Fruit fly (Drosophila melanogaster) whole organism, pupa: Measurements from ENCODE around the gene CG10194.
A peak's percentile ranks its signal among the peaks of the same experiment; 100 is the strongest.

ENCODE experiments used
- CG10348 ChIP-seq: fragments of 200-800 bp; sonication (Bioruptor generic); IDR thresholded peaks from 2 replicates; pipeline ENCODE4 v1.3.6; 2022; ENCODE audit warnings: missing biosample characterization, missing genetic modification characterization
- CG12605 ChIP-seq: fragments of 200-800 bp; sonication (Bioruptor generic); IDR thresholded peaks from 2 replicates; pipeline ENCODE4 v1.3.6; 2022; ENCODE audit warnings: missing biosample characterization, missing genetic modification characterization
- CG13204 ChIP-seq: fragments of 200-800 bp; sonication (Bioruptor generic); optimal IDR thresholded peaks from 2 replicates; lab custom pipeline; 2018; ENCODE audit warnings: missing biosample characterization, mild to moderate bottlenecking, missing genetic modification characterization, moderate library complexity
- CG14655 ChIP-seq: fragments of 200-800 bp; sonication (Bioruptor generic); optimal IDR thresholded peaks from 3 replicates; lab custom pipeline; 2017; ENCODE audit warnings: mild to moderate bottlenecking, missing biosample characterization, missing genetic modification reagents, missing genetic modification characterization
- CG15710 ChIP-seq: fragments of 200-800 bp; sonication (Bioruptor generic); optimal IDR thresholded peaks from 2 replicates; lab custom pipeline; 2018; ENCODE audit warnings: missing biosample characterization, mild to moderate bottlenecking, missing genetic modification characterization, moderate library complexity
- CG17806 ChIP-seq: fragments of 200-800 bp; sonication (Bioruptor generic); optimal IDR thresholded peaks from 2 replicates; lab custom pipeline; 2018; ENCODE audit warnings: missing biosample characterization, mild to moderate bottlenecking, missing genetic modification characterization, moderate library complexity
- CG32121 ChIP-seq: fragments of 200-800 bp; sonication (Bioruptor generic); IDR thresholded peaks from 2 replicates; pipeline ENCODE4 v1.3.6; 2022; ENCODE audit warnings: missing biosample characterization, missing genetic modification characterization
- CG34367 ChIP-seq: fragments of 200-800 bp; sonication (Bioruptor generic); optimal IDR thresholded peaks from 2 replicates; lab custom pipeline; 2018; ENCODE audit warnings: missing biosample characterization, mild to moderate bottlenecking, missing genetic modification characterization
- CG4496 ChIP-seq: fragments of 200-800 bp; sonication (Bioruptor generic); IDR thresholded peaks from 3 replicates; pipeline ENCODE4 v1.3.6; 2022; ENCODE audit warnings: missing biosample characterization, missing genetic modification characterization
- CG8159 ChIP-seq: fragments of 200-800 bp; sonication (Bioruptor generic); optimal IDR thresholded peaks from 3 replicates; lab custom pipeline; 2018; ENCODE audit warnings: missing biosample characterization, mild to moderate bottlenecking, missing genetic modification characterization, moderate library complexity
- CG8301 ChIP-seq: fragments of 200-800 bp; sonication (Bioruptor generic); optimal IDR thresholded peaks from 2 replicates; lab custom pipeline; 2018; ENCODE audit warnings: missing biosample characterization, mild to moderate bottlenecking, missing genetic modification characterization
- CG9948 ChIP-seq: fragments of 200-800 bp; sonication (Bioruptor generic); optimal IDR thresholded peaks from 2 replicates; lab custom pipeline; 2018; ENCODE audit warnings: missing biosample characterization, mild to moderate bottlenecking, missing genetic modification characterization, moderate library complexity
- D1 ChIP-seq: fragments of 200-800 bp; sonication (Bioruptor generic); optimal IDR thresholded peaks from 2 replicates; lab custom pipeline; 2018; ENCODE audit warnings: missing biosample characterization, mild to moderate bottlenecking, missing genetic modification characterization, moderate library complexity
- EcR ChIP-seq: fragments of 200-800 bp; sonication (Bioruptor generic); optimal IDR thresholded peaks from 3 replicates; lab custom pipeline; 2019; ENCODE audit warnings: missing biosample characterization, missing genetic modification characterization, mild to moderate bottlenecking, moderate library complexity, missing genetic modification reagents
- Ets98B ChIP-seq: fragments of 200-800 bp; sonication (Bioruptor generic); IDR thresholded peaks from 2 replicates; pipeline ENCODE4 v1.3.6; 2022; ENCODE audit warnings: missing biosample characterization, missing genetic modification characterization
- Pif1A ChIP-seq: fragments of 200-800 bp; sonication (Bioruptor generic); optimal IDR thresholded peaks from 3 replicates; lab custom pipeline; 2016; ENCODE audit warnings: missing biosample characterization, missing genetic modification characterization
- Pif1B ChIP-seq: fragments of 200-800 bp; sonication (Bioruptor generic); optimal IDR thresholded peaks from 3 replicates; lab custom pipeline; 2016; ENCODE audit warnings: missing biosample characterization, missing genetic modification characterization
- Snoo ChIP-seq: fragments of 200-800 bp; sonication (Bioruptor generic); optimal IDR thresholded peaks from 3 replicates; lab custom pipeline; 2017; ENCODE audit warnings: missing biosample characterization, mild to moderate bottlenecking, missing genetic modification characterization, inconsistent platforms
- fd96Ca ChIP-seq: fragments of 200-800 bp; sonication (Bioruptor generic); IDR thresholded peaks from 3 replicates; pipeline ENCODE4 v1.3.6; 2022; ENCODE audit warnings: missing biosample characterization, missing genetic modification characterization
- gl ChIP-seq: fragments of 200-800 bp; sonication (Bioruptor generic); optimal IDR thresholded peaks from 2 replicates; lab custom pipeline; 2018; ENCODE audit warnings: missing biosample characterization, mild to moderate bottlenecking, missing genetic modification characterization
- rn ChIP-seq: fragments of 200-800 bp; sonication (Bioruptor generic); IDR thresholded peaks from 2 replicates; pipeline ENCODE4 v1.3.6; 2022; ENCODE audit warnings: missing biosample characterization, missing genetic modification characterization

Gene CG10194

DNA sequence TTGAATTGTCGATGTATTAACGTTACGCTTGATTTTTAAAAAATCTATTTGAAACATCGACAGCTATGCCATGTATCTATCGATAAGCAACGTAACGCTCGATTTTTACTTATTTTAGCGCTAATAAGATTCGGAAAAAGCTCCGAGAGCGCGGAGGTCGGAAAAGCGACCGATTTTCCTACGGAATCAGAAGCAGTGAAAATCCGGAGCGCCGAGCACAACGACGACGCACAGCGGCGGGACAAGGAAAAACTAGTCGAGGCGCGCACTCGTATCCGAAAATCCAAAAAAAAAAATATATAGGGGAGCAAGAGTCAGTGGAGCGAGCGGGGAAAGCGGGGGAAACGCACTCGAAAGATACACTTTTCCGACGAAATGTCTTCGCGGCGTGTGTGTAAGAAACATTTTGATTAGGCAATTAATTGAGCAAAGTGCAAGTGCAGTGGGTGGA lies 28.8 kb upstream of the CG10194 start, which contains the start of gene CG10132:
Gene CG10132, plus strand, starts transcription at position 189 of the 451 bp plus-strand sequence.
- TF ChIP-seq Pif1B (GFP tag; lab: Kevin White, UChicago): no peak
- TF ChIP-seq fd96Ca (GFP tag; lab: Robert Waterston, UW): peak; percentile 11; the same call in 1 of the 3 replicates
- TF ChIP-seq Snoo (tag; lab: Kevin White, UChicago): no peak
- peak; percentile 44; the same call in 1 of the 2 replicates for TF ChIP-seq CG32121

DNA sequence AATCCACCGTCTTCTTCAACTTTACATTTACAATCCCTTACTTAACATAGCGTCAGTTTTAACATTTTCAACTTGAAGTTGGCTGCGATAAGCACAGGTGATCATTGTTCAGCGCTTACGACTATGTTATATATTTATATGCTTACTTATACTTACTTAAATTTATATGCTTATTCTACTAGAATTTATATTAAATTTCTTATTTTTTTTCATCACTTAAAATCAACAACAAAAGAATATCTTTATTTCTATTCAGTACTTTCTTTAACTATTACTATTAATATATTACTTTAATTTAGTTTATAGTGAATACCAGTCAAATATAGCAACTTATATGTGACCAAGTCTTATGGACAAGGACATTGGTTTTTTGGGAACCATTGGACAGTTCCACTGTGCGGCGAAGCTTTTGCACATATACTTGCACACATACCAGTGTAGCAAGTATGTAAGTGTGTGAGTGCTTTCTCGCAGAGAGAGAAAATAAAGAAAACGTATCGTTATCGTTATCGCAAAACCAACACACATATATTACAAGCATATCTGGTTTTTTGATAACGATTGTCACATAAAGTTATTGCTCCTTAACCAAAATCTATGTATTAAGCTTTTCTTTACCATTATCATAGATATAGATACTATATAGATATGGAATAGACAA lies 27.4 kb upstream of the CG10194 start, which contains the start of gene Hasp:
Gene Hasp, minus strand, starts transcription at position 51 of the 661 bp plus-strand sequence.
- TF ChIP-seq CG4496 (peak; percentile 13; the same call in 1 of the 3 replicates), Pif1B (GFP tag; lab: Kevin White, UChicago) (peak; percentile 13), CG8159 (tag; lab: Kevin White, UChicago) (no peak), Ets98B (GFP tag; lab: Robert Waterston, UW) (peak; percentile 21), CG12605 (no peak), CG8301 (tag; lab: Kevin White, UChicago) (no peak), Snoo (tag; lab: Kevin White, UChicago) (no peak), CG15710 (peak; percentile 18), Pif1A (GFP tag; lab: Kevin White, UChicago) (no peak), EcR (GFP tag; lab: Kevin White, UChicago) (no peak)

DNA sequence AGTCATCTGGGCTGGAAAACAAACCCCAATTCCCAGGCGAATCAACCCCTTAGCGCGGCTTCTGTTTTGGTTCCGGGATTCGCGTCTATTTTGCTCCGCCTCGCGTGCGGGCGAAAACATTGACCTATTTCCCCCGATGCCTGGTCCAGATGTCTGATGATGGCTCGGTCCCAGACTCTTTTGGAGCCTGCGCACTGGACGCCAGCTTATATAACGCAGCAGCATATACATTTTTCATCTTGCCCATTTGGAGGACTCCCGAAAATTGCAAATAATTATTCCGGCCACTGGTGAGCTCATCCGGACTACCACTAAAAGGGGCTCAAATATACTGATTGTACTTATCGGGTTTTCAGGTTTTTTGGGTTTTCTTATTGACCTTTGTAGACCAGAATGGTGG lies 26.2 kb upstream of the CG10194 start:
- no peak for TF ChIP-seq CG13204 (GFP tag; lab: Kevin White, UChicago)
- TF ChIP-seq CG12605: no peak
- no peak for TF ChIP-seq CG15710
- no peak for TF ChIP-seq CG14655 (GFP tag; lab: Kevin White, UChicago)
- no peak for TF ChIP-seq CG9948 (tag; lab: Kevin White, UChicago)
- TF ChIP-seq Snoo (tag; lab: Kevin White, UChicago): no peak
- TF ChIP-seq gl (tag; lab: Kevin White, UChicago): no peak
- TF ChIP-seq Ets98B (GFP tag; lab: Robert Waterston, UW): no peak
- TF ChIP-seq CG4496: no peak
- TF ChIP-seq EcR (GFP tag; lab: Kevin White, UChicago): no peak
- no peak for TF ChIP-seq D1 (tag; lab: Kevin White, UChicago)
- no peak for TF ChIP-seq CG34367 (tag; lab: Kevin White, UChicago)
- no peak for TF ChIP-seq rn (GFP tag; lab: Robert Waterston, UW)
- no peak for TF ChIP-seq CG32121
- no peak for TF ChIP-seq Pif1A (GFP tag; lab: Kevin White, UChicago)
- no peak for TF ChIP-seq CG10348

DNA sequence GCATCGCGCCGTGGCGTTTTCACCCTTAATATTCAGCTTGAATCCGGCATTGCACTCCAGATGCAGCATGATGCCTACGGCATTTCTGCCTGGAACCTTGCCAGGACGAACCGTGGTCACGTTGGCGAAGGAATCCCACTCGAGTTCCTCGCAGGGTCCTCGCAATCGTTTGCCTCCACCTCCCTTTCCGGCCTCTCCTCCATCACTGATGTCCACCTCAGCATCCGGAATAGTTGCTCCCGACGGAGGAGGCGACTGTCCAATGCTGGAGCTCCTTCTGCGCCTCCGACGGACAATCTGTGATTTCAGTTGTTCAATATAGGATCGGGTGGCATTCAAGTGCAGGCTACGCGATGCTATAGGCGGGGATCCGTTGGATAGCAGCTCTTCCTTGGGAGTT lies 22.3 kb upstream of the CG10194 start:
- no peak for TF ChIP-seq CG34367 (tag; lab: Kevin White, UChicago)
- no peak for TF ChIP-seq D1 (tag; lab: Kevin White, UChicago)
- TF ChIP-seq rn (GFP tag; lab: Robert Waterston, UW): no peak
- no peak for TF ChIP-seq EcR (GFP tag; lab: Kevin White, UChicago)
- no peak for TF ChIP-seq fd96Ca (GFP tag; lab: Robert Waterston, UW)
- TF ChIP-seq Ets98B (GFP tag; lab: Robert Waterston, UW): no peak
- TF ChIP-seq CG32121: no peak
- TF ChIP-seq Snoo (tag; lab: Kevin White, UChicago): no peak
- TF ChIP-seq CG8159 (tag; lab: Kevin White, UChicago): no peak
- TF ChIP-seq gl (tag; lab: Kevin White, UChicago): no peak
- TF ChIP-seq CG13204 (GFP tag; lab: Kevin White, UChicago): no peak
- TF ChIP-seq CG9948 (tag; lab: Kevin White, UChicago): no peak
- TF ChIP-seq CG14655 (GFP tag; lab: Kevin White, UChicago): no peak
- TF ChIP-seq CG4496: no peak
- TF ChIP-seq Pif1B (GFP tag; lab: Kevin White, UChicago): no peak
- TF ChIP-seq CG12605: no peak
- no peak for TF ChIP-seq Pif1A (GFP tag; lab: Kevin White, UChicago)

DNA sequence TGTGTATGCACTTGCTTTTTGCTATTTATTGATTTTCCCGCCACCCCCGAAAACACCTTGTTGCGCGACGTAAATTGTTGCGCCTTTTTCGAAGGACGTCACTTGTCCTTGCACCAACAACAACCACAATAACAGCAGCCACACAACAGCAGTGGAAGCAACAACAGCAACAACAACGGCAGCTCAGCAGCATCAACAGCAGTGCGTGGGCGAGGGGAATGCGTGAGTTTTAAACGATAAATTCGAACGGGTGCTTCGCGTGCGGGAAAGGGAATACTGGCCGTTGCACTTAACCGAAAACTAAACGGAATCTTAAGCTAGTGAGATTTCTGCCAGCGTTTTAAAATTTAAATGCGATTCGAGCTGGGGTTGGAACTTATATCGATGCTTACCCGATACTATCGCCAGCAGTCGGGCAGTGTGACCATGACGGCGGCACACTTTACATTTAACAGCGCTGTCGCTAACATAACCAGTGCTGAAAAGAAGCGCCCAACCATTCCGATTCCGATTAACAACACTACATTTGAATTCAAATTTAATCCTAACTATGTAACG lies 18.5 kb upstream of the CG10194 start, which contains the start of gene cyst:
Gene cyst, minus strand, starts transcription at position 404 of the 558 bp plus-strand sequence.
- TF ChIP-seq Snoo (tag; lab: Kevin White, UChicago) (no peak), CG12605 (no peak), CG8301 (tag; lab: Kevin White, UChicago) (no peak), Ets98B (GFP tag; lab: Robert Waterston, UW) (no peak), CG14655 (GFP tag; lab: Kevin White, UChicago) (no peak), CG4496 (0 out of 3 replicates have a peak, but pooled peaks have one; percentile 14), D1 (tag; lab: Kevin White, UChicago) (no peak), Pif1A (GFP tag; lab: Kevin White, UChicago) (no peak)

DNA sequence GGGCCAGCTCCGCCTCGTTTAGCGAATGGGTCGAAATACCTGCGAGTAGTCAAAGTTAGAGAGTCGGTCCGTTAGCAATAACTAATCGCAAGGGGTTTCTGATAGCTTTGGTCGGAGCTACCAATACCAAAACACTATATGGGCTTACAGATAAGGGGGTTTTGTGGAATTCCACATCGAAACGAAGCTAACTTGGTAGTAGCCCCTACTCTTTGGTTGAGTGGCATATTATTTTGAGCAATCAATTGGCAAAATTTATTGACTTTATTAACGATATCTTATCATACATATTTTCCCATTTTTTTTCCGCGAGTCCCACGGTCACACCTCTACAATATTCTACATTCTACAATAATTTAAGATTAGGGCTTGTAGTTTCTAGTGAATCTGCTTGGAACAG lies 16.4 kb upstream of the CG10194 start:
- no peak for TF ChIP-seq CG8159 (tag; lab: Kevin White, UChicago)
- TF ChIP-seq CG12605: no peak
- no peak for TF ChIP-seq fd96Ca (GFP tag; lab: Robert Waterston, UW)
- TF ChIP-seq CG34367 (tag; lab: Kevin White, UChicago): no peak
- no peak for TF ChIP-seq CG14655 (GFP tag; lab: Kevin White, UChicago)
- no peak for TF ChIP-seq D1 (tag; lab: Kevin White, UChicago)
- TF ChIP-seq rn (GFP tag; lab: Robert Waterston, UW): no peak
- no peak for TF ChIP-seq CG15710
- no peak for TF ChIP-seq CG17806 (tag; lab: Kevin White, UChicago)
- TF ChIP-seq CG13204 (GFP tag; lab: Kevin White, UChicago): no peak
- no peak for TF ChIP-seq CG32121
- no peak for TF ChIP-seq gl (tag; lab: Kevin White, UChicago)
- no peak for TF ChIP-seq Pif1A (GFP tag; lab: Kevin White, UChicago)
- no peak for TF ChIP-seq CG10348
- no peak for TF ChIP-seq CG8301 (tag; lab: Kevin White, UChicago)
- no peak for TF ChIP-seq Pif1B (GFP tag; lab: Kevin White, UChicago)
- no peak for TF ChIP-seq EcR (GFP tag; lab: Kevin White, UChicago)
- TF ChIP-seq Ets98B (GFP tag; lab: Robert Waterston, UW): no peak
- TF ChIP-seq, all 21 proteins: peak for 0
